Fruit fly (Drosophila melanogaster): Measurements from ENCODE around the gene CG42711.

DNA sequence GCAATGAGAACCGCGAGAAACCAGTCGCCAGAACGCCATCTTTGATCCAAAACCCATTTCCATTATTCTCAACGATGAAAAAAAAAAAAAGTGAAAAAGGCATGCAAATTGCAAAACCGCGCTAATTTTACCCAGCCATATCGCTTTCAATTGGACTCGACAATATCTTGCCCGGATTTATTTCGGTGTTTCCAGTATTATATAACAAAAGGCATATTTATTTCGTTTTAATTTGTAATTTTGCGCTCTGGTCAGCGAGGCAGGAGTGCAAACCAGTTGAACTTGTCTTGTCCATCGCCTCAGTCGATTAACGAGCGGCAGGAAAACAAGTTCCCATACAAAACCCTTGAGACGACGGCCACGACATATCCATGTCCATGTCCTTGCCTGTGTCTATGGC lies 41.2 kb downstream of the CG42711 start:
- peak; percentile 57 for TF ChIP-seq EcR (GFP tag; optimal IDR thresholded peaks at IDR 0.05)
- no peak for TF ChIP-seq CG32121 (GFP tag; IDR thresholded peaks at IDR 0.05)
- TF ChIP-seq CG10348 (GFP tag; IDR thresholded peaks at IDR 0.05): no peak
- no peak for TF ChIP-seq Snoo (tag; optimal IDR thresholded peaks at IDR 0.05)
- no peak for TF ChIP-seq CG12605 (GFP tag; IDR thresholded peaks at IDR 0.05)
- TF ChIP-seq CG4496 (GFP tag; IDR thresholded peaks at IDR 0.05): no peak
- TF ChIP-seq rn (GFP tag; IDR thresholded peaks at IDR 0.05): no peak
- no peak for TF ChIP-seq D1 (tag; optimal IDR thresholded peaks at IDR 0.05)
- no peak for TF ChIP-seq Pif1A (GFP tag; optimal IDR thresholded peaks at IDR 0.05)

All from whole organism, pupa.